Worm (Caenorhabditis elegans): ENCODE results near the gene Y56A3A.31.
A peak's percentile ranks its signal among the peaks of the same experiment; 100 is the strongest.

Gene Y56A3A.31

DNA sequence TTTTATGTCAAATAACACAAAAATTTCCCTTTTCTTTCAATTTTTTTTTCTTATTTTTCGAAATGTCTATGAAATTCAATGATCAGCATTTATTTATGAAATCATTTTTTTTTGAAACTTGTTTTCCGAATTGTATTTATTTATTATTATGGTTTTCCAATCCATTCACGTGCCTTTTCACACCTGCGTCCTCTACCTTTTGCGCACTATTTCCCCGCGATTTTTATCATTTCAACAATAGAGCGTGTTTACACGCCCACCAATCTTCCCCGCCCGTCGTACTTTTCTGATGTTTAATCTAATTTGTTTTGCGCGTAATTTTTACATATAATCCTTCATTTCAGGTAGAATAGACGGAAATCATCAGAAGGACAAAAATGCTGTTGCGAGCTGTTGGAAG is 15.5 kb downstream of the Y56A3A.31 start, which contains the start of gene wah-1:
wah-1 (plus strand) TSS at position 345 of the 400 bp plus-strand sequence.
- peak; percentile 9 for TF ChIP-seq mep-1 (tag; optimal IDR thresholded peaks at IDR 0.05)
- no peak for TF ChIP-seq unc-62 (GFP tag; optimal IDR thresholded peaks at IDR 0.05)

DNA sequence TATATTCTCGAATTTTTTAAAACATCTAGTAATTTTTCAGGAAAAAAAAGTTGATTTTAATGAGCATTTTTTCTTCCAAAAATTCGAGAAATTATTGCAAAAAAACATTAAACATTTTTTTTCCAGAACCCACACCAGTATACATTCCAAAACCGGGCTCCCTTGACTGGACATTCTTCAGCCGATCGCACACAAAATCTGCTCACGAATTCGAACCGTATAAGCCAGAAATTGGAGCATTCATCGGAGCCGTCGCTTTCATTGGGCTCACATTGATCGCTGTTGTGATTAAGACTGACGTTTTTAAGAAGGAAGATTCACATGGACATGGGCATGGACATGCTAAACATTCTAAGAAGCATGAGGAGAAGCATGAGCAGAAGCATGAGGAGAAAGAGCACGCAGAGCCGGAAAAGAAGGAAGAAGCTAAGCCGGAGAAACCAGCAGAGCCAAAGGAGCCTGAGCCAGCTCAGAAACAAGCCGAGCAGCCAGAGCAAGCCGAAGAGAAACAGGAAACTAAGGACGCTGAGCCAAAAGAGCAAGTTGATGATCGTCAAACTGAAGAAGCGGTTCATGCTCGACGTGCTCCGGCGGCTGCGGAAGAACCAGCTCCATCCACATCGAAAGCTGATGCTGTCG is 17.5 kb downstream of the Y56A3A.31 start:
- TF ChIP-seq lin-13 (tag; optimal IDR thresholded peaks at IDR 0.05) = no peak
- no peak for TF ChIP-seq bed-3 (GFP tag; optimal IDR thresholded peaks at IDR 0.05)
- TF ChIP-seq lin-32 (GFP tag; optimal IDR thresholded peaks at IDR 0.05) = no peak
- TF ChIP-seq elt-1 (tag; optimal IDR thresholded peaks at IDR 0.05; ENCODE audit: borderline replicate concordance, insufficient read depth) = no peak
- TF ChIP-seq mep-1 (tag; optimal IDR thresholded peaks at IDR 0.05) = no peak
- TF ChIP-seq hlh-1 (tag; optimal IDR thresholded peaks at IDR 0.05) = no peak
- no peak for TF ChIP-seq elt-3 (tag; optimal IDR thresholded peaks at IDR 0.05)
- TF ChIP-seq unc-120 (tag; optimal IDR thresholded peaks at IDR 0.05; ENCODE audit: poor library complexity, severe bottlenecking) = no peak
- TF ChIP-seq blmp-1 (tag; optimal IDR thresholded peaks at IDR 0.05) = no peak
- TF ChIP-seq M03D4.4 (tag; optimal IDR thresholded peaks at IDR 0.05) = no peak
- TF ChIP-seq tbx-8 (GFP tag; optimal IDR thresholded peaks at IDR 0.05) = no peak
- no peak for TF ChIP-seq nhr-2 (tag; optimal IDR thresholded peaks at IDR 0.05)
- TF ChIP-seq ham-2 (GFP tag; optimal IDR thresholded peaks at IDR 0.05) = no peak
- TF ChIP-seq nhr-28 (tag; optimal IDR thresholded peaks at IDR 0.05) = no peak

DNA sequence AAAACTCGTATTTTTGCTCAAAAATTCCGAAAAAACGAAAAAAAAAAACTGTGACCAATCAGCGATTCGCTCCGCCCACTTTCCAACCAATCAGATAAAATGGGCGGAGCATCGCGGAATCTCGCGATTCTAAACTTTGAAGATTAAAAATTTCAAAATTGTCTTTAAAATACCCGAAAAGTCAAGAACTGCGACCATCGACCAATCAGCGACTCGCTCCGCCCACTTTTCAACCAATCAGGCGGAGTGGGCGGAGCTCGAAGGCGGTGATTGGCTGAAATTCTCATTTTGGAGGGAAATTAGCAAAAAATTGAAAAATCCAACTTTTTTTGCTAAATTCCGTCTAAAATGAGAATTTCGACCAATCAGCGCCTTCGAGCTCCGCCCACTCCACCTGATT is 21.5 kb downstream of the Y56A3A.31 start:
- TF ChIP-seq mab-5 (tag; optimal IDR thresholded peaks at IDR 0.05) (no peak), bed-3 (GFP tag; optimal IDR thresholded peaks at IDR 0.05) (no peak), nhr-237 (tag; optimal IDR thresholded peaks at IDR 0.05) (no peak), sem-2 (GFP tag; optimal IDR thresholded peaks at IDR 0.05) (no peak), unc-62 (GFP tag; optimal IDR thresholded peaks at IDR 0.05) (no peak), M03D4.4 (tag; optimal IDR thresholded peaks at IDR 0.05) (no peak), ces-1 (GFP tag; optimal IDR thresholded peaks at IDR 0.05) (no peak), cnd-1 (tag; optimal IDR thresholded peaks at IDR 0.05) (no peak), lsy-2 (tag; optimal IDR thresholded peaks at IDR 0.05) (no peak), drap-1 (GFP tag; optimal IDR thresholded peaks at IDR 0.05) (no peak), sptf-1 (tag; optimal IDR thresholded peaks at IDR 0.05) (no peak), nhr-2 (tag; optimal IDR thresholded peaks at IDR 0.05) (no peak), flh-1 (GFP tag; optimal IDR thresholded peaks at IDR 0.05) (no peak), elt-3 (tag; optimal IDR thresholded peaks at IDR 0.05) (no peak), snpc-4 (tag; optimal IDR thresholded peaks at IDR 0.05) (no peak)

DNA sequence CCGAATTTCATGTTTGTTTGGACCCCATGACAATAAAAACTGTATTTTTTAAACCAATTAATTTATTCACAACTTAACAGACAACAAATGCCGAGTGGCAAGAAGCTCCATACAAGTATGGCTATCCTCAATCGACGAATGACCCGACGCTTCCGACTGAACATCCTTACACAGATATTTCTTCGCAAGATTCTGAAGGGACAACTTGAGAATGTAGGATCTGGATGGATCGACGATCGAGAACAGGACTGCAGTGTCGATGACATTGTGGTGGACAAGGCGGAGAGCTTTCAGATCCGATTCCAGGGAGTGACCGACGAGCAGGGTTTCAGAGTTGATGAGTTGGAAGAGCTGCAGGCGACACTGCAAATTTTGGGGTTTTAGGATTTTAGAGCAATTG is 25.3 kb downstream of the Y56A3A.31 start:
- TF ChIP-seq elt-1 (tag; optimal IDR thresholded peaks at IDR 0.05; ENCODE audit: borderline replicate concordance, insufficient read depth) (no peak), cnd-1 (tag; optimal IDR thresholded peaks at IDR 0.05) (no peak), sptf-1 (tag; optimal IDR thresholded peaks at IDR 0.05) (no peak), unc-39 (tag; optimal IDR thresholded peaks at IDR 0.05) (no peak), snpc-4 (tag; optimal IDR thresholded peaks at IDR 0.05) (no peak), lin-32 (GFP tag; optimal IDR thresholded peaks at IDR 0.05) (no peak), nhr-2 (tag; optimal IDR thresholded peaks at IDR 0.05) (no peak), ceh-39 (tag; optimal IDR thresholded peaks at IDR 0.05) (no peak), mab-5 (tag; optimal IDR thresholded peaks at IDR 0.05) (no peak), nhr-28 (tag; optimal IDR thresholded peaks at IDR 0.05) (no peak), mls-2 (tag; optimal IDR thresholded peaks at IDR 0.05) (no peak), unc-120 (tag; optimal IDR thresholded peaks at IDR 0.05; ENCODE audit: poor library complexity, severe bottlenecking) (no peak), tbx-8 (GFP tag; optimal IDR thresholded peaks at IDR 0.05) (no peak), pha-4 (tag; optimal IDR thresholded peaks at IDR 0.05) (no peak), unc-62 (GFP tag; optimal IDR thresholded peaks at IDR 0.05) (no peak), sem-2 (GFP tag; optimal IDR thresholded peaks at IDR 0.05) (no peak), nhr-76 (tag; optimal IDR thresholded peaks at IDR 0.05) (no peak)

DNA sequence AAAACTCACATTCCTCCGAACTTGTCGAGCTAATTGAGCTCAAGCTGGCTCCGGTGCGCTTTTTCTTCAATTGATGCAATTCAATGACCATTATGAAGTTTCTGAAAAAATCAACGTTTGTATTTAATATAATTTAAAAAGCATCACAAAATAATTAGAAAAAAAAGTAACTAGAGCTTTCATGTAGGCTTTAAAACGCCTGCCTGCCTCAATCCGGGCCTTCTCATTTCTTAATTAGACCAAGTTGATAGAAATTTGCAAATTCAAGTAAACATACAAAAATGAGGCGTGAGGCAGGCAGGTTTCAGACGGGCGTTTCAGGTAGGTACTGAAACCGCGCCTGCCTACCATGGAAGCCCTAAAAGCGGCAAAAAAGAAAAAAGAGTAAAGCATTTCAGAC is 28.6 kb downstream of the Y56A3A.31 start, which contains the start of gene Y56A3A.33:
Y56A3A.33 (minus strand) TSS at position 101 of the 400 bp plus-strand sequence.
- TF ChIP-seq elt-1 (tag; optimal IDR thresholded peaks at IDR 0.05; ENCODE audit: borderline replicate concordance, insufficient read depth) (no peak), nhr-12 (tag; optimal IDR thresholded peaks at IDR 0.05) (no peak), mls-2 (tag; optimal IDR thresholded peaks at IDR 0.05) (no peak), elt-3 (tag; optimal IDR thresholded peaks at IDR 0.05) (no peak), nhr-2 (tag; optimal IDR thresholded peaks at IDR 0.05) (no peak), pha-4 (tag; optimal IDR thresholded peaks at IDR 0.05) (no peak), lsy-2 (tag; optimal IDR thresholded peaks at IDR 0.05) (no peak), ham-2 (GFP tag; optimal IDR thresholded peaks at IDR 0.05) (no peak), ztf-11 (tag; optimal IDR thresholded peaks at IDR 0.05) (no peak), sem-2 (GFP tag; optimal IDR thresholded peaks at IDR 0.05) (no peak), nhr-76 (tag; optimal IDR thresholded peaks at IDR 0.05) (no peak), ceh-43 (GFP tag; optimal IDR thresholded peaks at IDR 0.05) (no peak), sptf-1 (tag; optimal IDR thresholded peaks at IDR 0.05) (no peak)
